Fruit fly (Drosophila melanogaster): ENCODE measurements around the gene mIF2.

- TF ChIP-seq Xrp1 (GFP tag; IDR thresholded peaks at IDR 0.05) (no peak), CG18262 (tag; optimal IDR thresholded peaks at IDR 0.05) (no peak), Atf3 (GFP tag; optimal IDR thresholded peaks at IDR 0.05) (no peak), CG6254 (GFP tag; optimal IDR thresholded peaks at IDR 0.05) (no peak), CG2875 (GFP tag; optimal IDR thresholded peaks at IDR 0.05) (no peak)
Observed at dm6 chr3R:28548457-28548856, 3.8 kb upstream of the mIF2 start.

Measured in whole organism, embryonic.